Worm (Caenorhabditis elegans) whole organism, L4 larva: ENCODE measurements around the gene T28D6.3.
A peak's percentile ranks its signal among the peaks of the same experiment; 100 is the strongest.

Experiments used
- D1046.2 ChIP-seq: fragments of 200-800 bp; sonication (Bioruptor generic); IDR thresholded peaks from 2 replicates; pipeline ENCODE4 v1.3.6; 2022; ENCODE audit warnings: missing genetic modification characterization, missing compliant biosample characterization
- F49E8.2 ChIP-seq: sonication (generic microtip); optimal IDR thresholded peaks from 2 replicates; lab custom pipeline; 2016; ENCODE audit warnings: missing compliant biosample characterization, mild to moderate bottlenecking, missing genetic modification characterization, borderline replicate concordance
- T26A8.4 ChIP-seq: fragments of 200-800 bp; sonication (Bioruptor generic); IDR thresholded peaks from 2 replicates; pipeline ENCODE4 v1.3.6; 2022; ENCODE audit warnings: missing genetic modification characterization, missing compliant biosample characterization
- Y105C5A.15 ChIP-seq: fragments of 200-800 bp; sonication (Bioruptor generic); IDR thresholded peaks from 2 replicates; pipeline ENCODE4 v1.3.6; 2022; ENCODE audit warnings: missing genetic modification characterization, missing compliant biosample characterization
- Y5F2A.4 ChIP-seq: fragments of 200-800 bp; sonication (Bioruptor generic); optimal IDR thresholded peaks from 2 replicates; lab custom pipeline; 2018; ENCODE audit warnings: mild to moderate bottlenecking, missing genetic modification characterization, missing compliant biosample characterization
- Y75B8A.6 ChIP-seq: fragments of 200-800 bp; sonication (Bioruptor generic); IDR thresholded peaks from 2 replicates; pipeline ENCODE4 v1.3.6; 2022; ENCODE audit warnings: missing genetic modification reagents, missing genetic modification characterization, missing compliant biosample characterization
- ZK546.5 ChIP-seq, 2 experiments: sonication (generic microtip); optimal IDR thresholded peaks; 2 replicates each; lab custom pipeline; 2017; ENCODE audit warnings: missing biosample characterization in 2 of 2, missing genetic modification characterization in 2 of 2
- ama-1 ChIP-seq: fragments of 150-350 bp; optimal IDR thresholded peaks from 2 replicates; lab custom pipeline; 2014; ENCODE audit warnings: inconsistent platforms, mixed read lengths
- arid-1 ChIP-seq: fragments of 200-800 bp; sonication (Bioruptor generic); conservative IDR thresholded peaks from 2 replicates; pipeline ENCODE4 v1.3.6; 2022; ENCODE audit warnings: missing genetic modification reagents, missing genetic modification characterization, missing compliant biosample characterization
- ceh-28 ChIP-seq: fragments of 150-350 bp; optimal IDR thresholded peaks from 2 replicates; lab custom pipeline; 2014; ENCODE audit warnings: missing biosample characterization, missing genetic modification reagents, missing genetic modification characterization
- ceh-32 ChIP-seq: sonication (generic microtip); optimal IDR thresholded peaks from 2 replicates; lab custom pipeline; 2016; ENCODE audit warnings: mild to moderate bottlenecking, missing genetic modification characterization, missing compliant biosample characterization; ENCODE audit not compliant: poor library complexity
- ceh-44 ChIP-seq: fragments of 200-800 bp; sonication (Bioruptor generic); IDR thresholded peaks from 2 replicates; pipeline ENCODE4 v1.3.6; 2022; ENCODE audit warnings: missing genetic modification reagents, missing genetic modification characterization, missing compliant biosample characterization
- ctbp-1 ChIP-seq: fragments of 200-800 bp; sonication (Bioruptor generic); IDR thresholded peaks from 2 replicates; pipeline ENCODE4 v1.3.6; 2022; ENCODE audit warnings: missing genetic modification reagents, missing genetic modification characterization, missing compliant biosample characterization
- daf-19 ChIP-seq: fragments of 200-800 bp; sonication (Bioruptor generic); conservative IDR thresholded peaks from 2 replicates; pipeline ENCODE4 v1.3.6; 2022; ENCODE audit warnings: missing genetic modification characterization, missing compliant biosample characterization
- duxl-1 ChIP-seq: sonication (generic microtip); optimal IDR thresholded peaks from 2 replicates; lab custom pipeline; 2016; ENCODE audit warnings: mild to moderate bottlenecking, missing genetic modification characterization, moderate library complexity, missing compliant biosample characterization; ENCODE audit not compliant: poor library complexity
- egl-27 ChIP-seq: sonication (generic microtip); optimal IDR thresholded peaks from 3 replicates; lab custom pipeline; 2017; ENCODE audit warnings: missing biosample characterization, missing genetic modification reagents, missing genetic modification characterization
- egl-43 ChIP-seq: fragments of 200-800 bp; sonication (Bioruptor generic); IDR thresholded peaks from 2 replicates; pipeline ENCODE4 v1.3.6; 2022; ENCODE audit warnings: missing genetic modification reagents, missing genetic modification characterization, missing compliant biosample characterization
- fos-1 ChIP-seq: fragments of 150-350 bp; optimal IDR thresholded peaks from 2 replicates; lab custom pipeline; 2014; ENCODE audit warnings: missing biosample characterization, missing genetic modification characterization
- hmg-1.1 ChIP-seq: fragments of 200-800 bp; sonication (Bioruptor generic); IDR thresholded peaks from 2 replicates; pipeline ENCODE4 v1.3.6; 2022; ENCODE audit warnings: missing genetic modification reagents, missing genetic modification characterization, missing compliant biosample characterization
- lim-7 ChIP-seq: fragments of 200-800 bp; sonication (Bioruptor generic); IDR thresholded peaks from 2 replicates; pipeline ENCODE4 v1.3.6; 2022; ENCODE audit warnings: missing genetic modification characterization, missing compliant biosample characterization
- lin-13 ChIP-seq: fragments of 150-350 bp; optimal IDR thresholded peaks from 2 replicates; lab custom pipeline; 2014; ENCODE audit warnings: missing biosample characterization, missing genetic modification reagents, missing genetic modification characterization
- lin-15B ChIP-seq: fragments of 150-350 bp; sonication (generic microtip); optimal IDR thresholded peaks from 3 replicates; lab custom pipeline; 2014; ENCODE audit warnings: missing biosample characterization, missing genetic modification characterization
- lin-38 ChIP-seq: fragments of 200-800 bp; sonication (Bioruptor generic); IDR thresholded peaks from 2 replicates; pipeline ENCODE4 v1.3.6; 2022; ENCODE audit warnings: missing genetic modification reagents, missing genetic modification characterization, missing compliant biosample characterization
- lin-39 ChIP-seq: fragments of 150-350 bp; optimal IDR thresholded peaks from 2 replicates; lab custom pipeline; 2014; ENCODE audit warnings: missing biosample characterization, missing genetic modification reagents, missing genetic modification characterization
- lsy-2 ChIP-seq, 2 experiments: fragments of 150-350 bp in 1 of 2; sonication (generic microtip) in 1 of 2; optimal IDR thresholded peaks; 2 replicates each; lab custom pipeline; 2014 to 2017; ENCODE audit warnings: missing biosample characterization in 2 of 2, missing genetic modification characterization in 2 of 2
- mdl-1 ChIP-seq, 2 experiments: fragments of 150-350 bp in 1 of 2; sonication (generic microtip) in 1 of 2; optimal IDR thresholded peaks; 2 replicates each; lab custom pipeline; 2014 to 2017; ENCODE audit warnings: missing biosample characterization in 2 of 2, missing genetic modification characterization in 2 of 2
- nhr-111 ChIP-seq: fragments of 200-800 bp; sonication (Bioruptor generic); optimal IDR thresholded peaks from 2 replicates; lab custom pipeline; 2018; ENCODE audit warnings: mild to moderate bottlenecking, missing genetic modification characterization, missing compliant biosample characterization
- nhr-25 ChIP-seq: sonication (generic microtip); optimal IDR thresholded peaks from 2 replicates; lab custom pipeline; 2017; ENCODE audit warnings: missing genetic modification characterization, mild to moderate bottlenecking, missing compliant biosample characterization, antibody characterized with exemption, moderate library complexity, borderline replicate concordance; ENCODE audit not compliant: insufficient read depth
- nhr-28 ChIP-seq: fragments of 150-350 bp; optimal IDR thresholded peaks from 2 replicates; lab custom pipeline; 2014; ENCODE audit warnings: missing biosample characterization, missing genetic modification characterization
- nhr-41 ChIP-seq: fragments of 200-800 bp; sonication (Bioruptor generic); IDR thresholded peaks from 2 replicates; pipeline ENCODE4 v1.3.6; 2022; ENCODE audit warnings: missing genetic modification reagents, missing genetic modification characterization, missing compliant biosample characterization
- nhr-76 ChIP-seq: fragments of 150-350 bp; optimal IDR thresholded peaks from 2 replicates; lab custom pipeline; 2014; ENCODE audit warnings: missing biosample characterization, missing genetic modification characterization
- pha-4 ChIP-seq, 2 experiments: fragments of 150-350 bp in 1 of 2; fragments of 200-800 bp in 1 of 2; sonication (Bioruptor generic) in 1 of 2; IDR thresholded peaks in 1 of 2; optimal IDR thresholded peaks in 1 of 2; 2 replicates each; pipeline versions ENCODE4 v1.3.6 to Lab custom; 2014 to 2022; ENCODE audit warnings: missing genetic modification characterization in 2 of 2, missing genetic modification reagents in 2 of 2, missing biosample characterization in 1 of 2, missing compliant biosample characterization in 1 of 2
- pqm-1 ChIP-seq: sonication (generic microtip); optimal IDR thresholded peaks from 2 replicates; lab custom pipeline; 2017; ENCODE audit warnings: missing biosample characterization, missing genetic modification characterization
- rbr-2 ChIP-seq: sonication (generic microtip); optimal IDR thresholded peaks from 2 replicates; lab custom pipeline; 2016; ENCODE audit warnings: missing genotype, missing genetic modification characterization, missing compliant biosample characterization
- set-16 ChIP-seq: fragments of 200-800 bp; sonication (Bioruptor generic); IDR thresholded peaks from 2 replicates; pipeline ENCODE4 v1.3.6; 2022; ENCODE audit warnings: missing genetic modification reagents, missing genetic modification characterization, missing compliant biosample characterization
- skn-1 ChIP-seq: fragments of 150-350 bp; optimal IDR thresholded peaks from 2 replicates; lab custom pipeline; 2014; ENCODE audit warnings: missing biosample characterization, missing genetic modification characterization
- tra-1 ChIP-seq: fragments of 200-800 bp; sonication (Bioruptor generic); IDR thresholded peaks from 2 replicates; pipeline ENCODE4 v1.3.6; 2022; ENCODE audit warnings: missing genetic modification reagents, missing genetic modification characterization, missing compliant biosample characterization
- unc-62 ChIP-seq, 3 experiments: fragments of 150-350 bp in 1 of 3; sonication (generic microtip); optimal IDR thresholded peaks in 2 of 3; peaks in 1 of 3; 1 replicate in 1 of 3; 2 replicates in 2 of 3; lab custom pipeline; 2014 to 2017; ENCODE audit warnings: missing biosample characterization in 3 of 3, missing genetic modification characterization in 3 of 3, missing genetic modification reagents in 3 of 3, missing genotype in 1 of 3
- zip-2 ChIP-seq: fragments of 150-350 bp; optimal IDR thresholded peaks from 2 replicates; lab custom pipeline; 2014; ENCODE audit warnings: missing biosample characterization, missing genetic modification characterization

T28D6.3 gene

ce11 chrIII:11344125-11344524 is 22.4 kb upstream of the T28D6.3 start:
- no peak for TF ChIP-seq egl-27 (tag; lab: Kevin White, UChicago)
- no peak for TF ChIP-seq daf-19
- no peak for TF ChIP-seq nhr-76 (tag; lab: Kevin White, UChicago)
- TF ChIP-seq nhr-111 = no peak
- TF ChIP-seq ama-1 (lab: Kevin White, UChicago) = no peak
- no peak for TF ChIP-seq hmg-1.1 (GFP tag; lab: Robert Waterston, UW)
- TF ChIP-seq duxl-1 = no peak
- no peak for TF ChIP-seq ceh-32
- TF ChIP-seq lin-38 = peak; percentile 30; the same call in 1 of the 2 replicates
- no peak for TF ChIP-seq arid-1 (GFP tag; lab: Robert Waterston, UW)
- no peak for TF ChIP-seq nhr-25 (tag; lab: Kevin White, UChicago)
- TF ChIP-seq set-16 (GFP tag; lab: Robert Waterston, UW) = no peak
- no peak for TF ChIP-seq mdl-1 (tag; optimal IDR thresholded peaks at IDR 0.05; lab: Kevin White, UChicago)
- TF ChIP-seq ceh-28 (tag; lab: Kevin White, UChicago) = peak; percentile 96
- TF ChIP-seq skn-1 = no peak
- no peak for TF ChIP-seq fos-1 (tag; lab: Kevin White, UChicago)
- TF ChIP-seq lin-13 (GFP tag; lab: Kevin White, UChicago) = no peak
- peak in 1 of 2 experiments; percentile 55 for TF ChIP-seq lsy-2 (tag; optimal IDR thresholded peaks at IDR 0.05; lab: Kevin White, UChicago)
- TF ChIP-seq F49E8.2 (tag; lab: Kevin White, UChicago) = peak; percentile 31
- TF ChIP-seq Y75B8A.6 (GFP tag; lab: Robert Waterston, UW) = no peak
- no peak for TF ChIP-seq rbr-2 (tag; lab: Kevin White, UChicago)
- TF ChIP-seq Y5F2A.4 (GFP tag; lab: Kevin White, UChicago) = no peak
- TF ChIP-seq ZK546.5 (tag; optimal IDR thresholded peaks at IDR 0.05; lab: Kevin White, UChicago) = no peak
- no peak for TF ChIP-seq Y105C5A.15 (GFP tag; lab: Robert Waterston, UW)
- no peak for TF ChIP-seq ceh-44 (GFP tag; lab: Robert Waterston, UW)
- no peak for TF ChIP-seq zip-2 (tag; lab: Kevin White, UChicago)

DNA sequence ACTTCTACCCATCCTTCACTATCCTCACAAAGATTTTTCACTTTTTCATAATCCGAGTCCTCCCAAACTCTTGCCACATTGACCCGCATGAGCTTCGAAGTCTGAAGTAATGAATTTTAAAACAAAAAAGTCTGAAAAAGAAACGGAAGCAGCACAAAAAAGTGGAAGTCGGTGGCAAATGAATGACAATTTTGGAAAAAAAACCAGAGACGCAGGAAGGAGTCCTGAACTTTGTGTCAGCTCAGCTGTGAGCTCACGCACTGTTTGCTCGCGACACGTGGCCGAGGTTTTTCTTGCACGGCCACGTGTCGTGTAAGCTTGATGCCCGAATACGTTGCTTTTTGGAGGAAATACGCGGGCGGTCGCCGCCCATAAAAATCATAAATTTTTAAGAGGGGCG is 20.2 kb upstream of the T28D6.3 start, which contains the start of gene T28D6.7:
T28D6.7 (minus strand) TSS at position 101 of the 400 bp plus-strand sequence.
- TF ChIP-seq lin-39 (tag; lab: Kevin White, UChicago) = no peak
- TF ChIP-seq pha-4 (GFP tag; IDR thresholded peaks at IDR 0.05; lab: Robert Waterston, UW) = no peak
- TF ChIP-seq pha-4 (tag; optimal IDR thresholded peaks at IDR 0.05; lab: Kevin White, UChicago) = no peak
- no peak for TF ChIP-seq egl-43 (GFP tag; lab: Robert Waterston, UW)
- TF ChIP-seq lin-15B = no peak
- TF ChIP-seq ctbp-1 (GFP tag; lab: Robert Waterston, UW) = no peak
- no peak for TF ChIP-seq nhr-41 (GFP tag; lab: Robert Waterston, UW)
- TF ChIP-seq tra-1 = 0 out of 2 replicates have a peak, but pooled peaks have one; percentile 8
- 0 out of 2 replicates have a peak, but pooled peaks have one; percentile 43 for TF ChIP-seq D1046.2
- TF ChIP-seq, all 104 proteins: peak for 2

ce11 chrIII:11350107-11350826 is 16.3 kb upstream of the T28D6.3 start:
- TF ChIP-seq lim-7 (no peak), lin-15B (no peak), pqm-1 (tag; lab: Kevin White, UChicago) (peak; percentile 70), nhr-28 (tag; lab: Kevin White, UChicago) (peak; percentile 25), unc-62 (GFP tag; optimal IDR thresholded peaks at IDR 0.05 in 1 of 2; lab: Kevin White, UChicago) (peak in 1 of 2 experiments; percentile 29), unc-62 (tag; optimal IDR thresholded peaks at IDR 0.05; lab: Kevin White, UChicago) (no peak), T26A8.4 (GFP tag; lab: Robert Waterston, UW) (no peak)
